Fruit fly (Drosophila melanogaster) whole organism, embryonic: ENCODE data around the gene Dora.

Experiments
- BEAF-32 ChIP-seq: fragments of 200-800 bp; sonication (Bioruptor generic); optimal IDR thresholded peaks from 3 replicates; lab custom pipeline; 2017; ENCODE audit warnings: missing biosample characterization, missing genetic modification characterization, mild to moderate bottlenecking, moderate library complexity, missing genetic modification reagents
- CG11093 ChIP-seq: fragments of 200-800 bp; sonication (Bioruptor generic); IDR thresholded peaks from 3 replicates; pipeline ENCODE4 v1.3.6; 2022; ENCODE audit warnings: missing biosample characterization, missing genetic modification characterization
- CG12071 ChIP-seq: fragments of 200-800 bp; sonication (Bioruptor generic); optimal IDR thresholded peaks from 3 replicates; lab custom pipeline; 2018; ENCODE audit warnings: missing biosample characterization, mild to moderate bottlenecking, missing genetic modification characterization
- CG12104 ChIP-seq: fragments of 200-800 bp; sonication (Bioruptor generic); optimal IDR thresholded peaks from 3 replicates; lab custom pipeline; 2016; ENCODE audit warnings: missing biosample characterization, missing genetic modification characterization
- CG12391 ChIP-seq: fragments of 200-800 bp; sonication (Bioruptor generic); optimal IDR thresholded peaks from 3 replicates; lab custom pipeline; 2018; ENCODE audit warnings: missing biosample characterization, mild to moderate bottlenecking, missing genetic modification characterization, moderate library complexity
- CG14710 ChIP-seq: fragments of 200-800 bp; sonication (Bioruptor generic); optimal IDR thresholded peaks from 3 replicates; lab custom pipeline; 2019; ENCODE audit warnings: missing biosample characterization, mild to moderate bottlenecking, missing genetic modification characterization, moderate library complexity
- CG15696 ChIP-seq: fragments of 200-800 bp; sonication (Bioruptor generic); optimal IDR thresholded peaks from 2 replicates; lab custom pipeline; 2019; ENCODE audit warnings: missing biosample characterization, mild to moderate bottlenecking, missing genetic modification characterization, moderate library complexity
- CG17612 ChIP-seq: fragments of 200-800 bp; sonication (Bioruptor generic); IDR thresholded peaks from 2 replicates; pipeline ENCODE4 v1.3.6; 2022; ENCODE audit warnings: missing biosample characterization, missing genetic modification characterization
- CG17829 ChIP-seq: fragments of 200-800 bp; optimal IDR thresholded peaks from 2 replicates; lab custom pipeline; 2019; ENCODE audit warnings: missing biosample characterization, mild to moderate bottlenecking, missing genetic modification characterization, moderate library complexity
- CG2116 ChIP-seq: fragments of 200-800 bp; sonication (Bioruptor generic); optimal IDR thresholded peaks from 3 replicates; lab custom pipeline; 2018; ENCODE audit warnings: missing biosample characterization, mild to moderate bottlenecking, missing genetic modification characterization
- CG31365 ChIP-seq: fragments of 200-800 bp; sonication (Bioruptor generic); optimal IDR thresholded peaks from 2 replicates; lab custom pipeline; 2018; ENCODE audit warnings: missing biosample characterization, mild to moderate bottlenecking, missing genetic modification characterization
- CG31388 ChIP-seq: fragments of 200-800 bp; sonication (Bioruptor generic); optimal IDR thresholded peaks from 2 replicates; lab custom pipeline; 2016; ENCODE audit warnings: missing biosample characterization, missing genetic modification characterization
- CG32532 ChIP-seq: fragments of 200-800 bp; sonication (Bioruptor generic); IDR thresholded peaks from 2 replicates; pipeline ENCODE4 v1.3.6; 2022; ENCODE audit warnings: missing biosample characterization, missing genetic modification characterization
- CG4360 ChIP-seq: fragments of 200-800 bp; sonication (Bioruptor generic); IDR thresholded peaks from 2 replicates; pipeline ENCODE4 v1.3.6; 2022; ENCODE audit warnings: missing biosample characterization, missing genetic modification characterization
- CG6654 ChIP-seq: fragments of 200-800 bp; sonication (Bioruptor generic); optimal IDR thresholded peaks from 2 replicates; lab custom pipeline; 2017; ENCODE audit warnings: missing biosample characterization, mild to moderate bottlenecking, missing genetic modification characterization
- CG6689 ChIP-seq: fragments of 200-800 bp; sonication (Bioruptor generic); IDR thresholded peaks from 2 replicates; pipeline ENCODE4 v1.3.6; 2022; ENCODE audit warnings: missing biosample characterization, missing genetic modification characterization
- CG7745 ChIP-seq: fragments of 200-800 bp; sonication (Bioruptor generic); optimal IDR thresholded peaks from 2 replicates; lab custom pipeline; 2018; ENCODE audit warnings: missing biosample characterization, mild to moderate bottlenecking, missing genetic modification characterization, moderate library complexity
- CG7786 ChIP-seq: fragments of 200-800 bp; sonication (Bioruptor generic); optimal IDR thresholded peaks from 2 replicates; lab custom pipeline; 2016; ENCODE audit warnings: missing biosample characterization, missing genetic modification characterization
- CG7963 ChIP-seq: fragments of 200-800 bp; sonication (Bioruptor generic); IDR thresholded peaks from 3 replicates; pipeline ENCODE4 v1.3.6; 2022; ENCODE audit warnings: missing biosample characterization, missing genetic modification characterization; ENCODE audit not compliant: partially characterized antibody
- CG8089 ChIP-seq: fragments of 200-800 bp; sonication (Bioruptor generic); optimal IDR thresholded peaks from 3 replicates; lab custom pipeline; 2016; ENCODE audit warnings: missing biosample characterization, missing genetic modification characterization
- CG8924 ChIP-seq: fragments of 200-800 bp; optimal IDR thresholded peaks from 3 replicates; lab custom pipeline; 2019; ENCODE audit warnings: missing biosample characterization, mild to moderate bottlenecking, missing genetic modification characterization, moderate library complexity
- CTCF ChIP-seq: fragments of 200-800 bp; sonication (Bioruptor generic); optimal IDR thresholded peaks from 2 replicates; lab custom pipeline; 2017; ENCODE audit warnings: missing biosample characterization, mild to moderate bottlenecking, missing genetic modification characterization, moderate library complexity
- CoRest ChIP-seq: fragments of 200-800 bp; sonication (Bioruptor generic); optimal IDR thresholded peaks from 3 replicates; lab custom pipeline; 2018; ENCODE audit warnings: missing biosample characterization, mild to moderate bottlenecking, missing genetic modification characterization, moderate library complexity
- CrebB ChIP-seq: fragments of 200-800 bp; sonication (Bioruptor generic); optimal IDR thresholded peaks from 3 replicates; lab custom pipeline; 2018; ENCODE audit warnings: missing biosample characterization, mild to moderate bottlenecking, missing genetic modification characterization
- Dll ChIP-seq: fragments of 200-800 bp; sonication (Bioruptor generic); IDR thresholded peaks from 4 replicates; pipeline ENCODE4 v1.3.6; 2022; ENCODE audit warnings: missing biosample characterization, missing genetic modification characterization; ENCODE audit not compliant: partially characterized antibody
- HmgD ChIP-seq: fragments of 200-800 bp; sonication (Bioruptor generic); optimal IDR thresholded peaks from 3 replicates; lab custom pipeline; 2016; ENCODE audit warnings: missing biosample characterization, missing genetic modification characterization
- Hmr ChIP-seq: fragments of 200-800 bp; sonication (Bioruptor generic); optimal IDR thresholded peaks from 3 replicates; lab custom pipeline; 2017; ENCODE audit warnings: mild to moderate bottlenecking, missing biosample characterization, missing genetic modification reagents, missing genetic modification characterization
- Lpt ChIP-seq: fragments of >200 bp; optimal IDR thresholded peaks from 2 replicates; lab custom pipeline; 2018; ENCODE audit warnings: missing biosample characterization, missing genetic modification characterization
- MBD-R2 ChIP-seq: fragments of 200-800 bp; sonication (Bioruptor generic); IDR thresholded peaks from 2 replicates; pipeline ENCODE4 v1.3.6; 2022; ENCODE audit warnings: missing biosample characterization, missing genetic modification characterization
- Nf-YB ChIP-seq: fragments of 200-800 bp; sonication (Bioruptor generic); optimal IDR thresholded peaks from 3 replicates; lab custom pipeline; 2019; ENCODE audit warnings: missing biosample characterization, mild to moderate bottlenecking, missing genetic modification characterization, moderate library complexity
- Scr ChIP-seq: fragments of 200-800 bp; sonication (Bioruptor generic); IDR thresholded peaks from 2 replicates; pipeline ENCODE4 v1.3.6; 2022; ENCODE audit warnings: missing biosample characterization, missing genetic modification characterization; ENCODE audit not compliant: partially characterized antibody
- Side ChIP-seq: fragments of 200-800 bp; sonication (Bioruptor generic); optimal IDR thresholded peaks from 2 replicates; lab custom pipeline; 2016; ENCODE audit warnings: missing biosample characterization, missing genetic modification characterization
- ab ChIP-seq: fragments of 200-800 bp; sonication (Bioruptor generic); optimal IDR thresholded peaks from 2 replicates; lab custom pipeline; 2016; ENCODE audit warnings: missing biosample characterization, missing genetic modification characterization
- chif ChIP-seq, 2 experiments: fragments of 200-800 bp; sonication (Bioruptor generic); optimal IDR thresholded peaks; 3 replicates each; lab custom pipeline; 2016; ENCODE audit warnings: missing biosample characterization in 2 of 2, missing genetic modification characterization in 2 of 2
- crol ChIP-seq: fragments of 200-800 bp; sonication (Bioruptor generic); IDR thresholded peaks from 2 replicates; pipeline ENCODE4 v1.3.6; 2022; ENCODE audit warnings: missing biosample characterization, missing genetic modification characterization
- dati ChIP-seq: fragments of 200-800 bp; sonication (Bioruptor generic); IDR thresholded peaks from 2 replicates; pipeline ENCODE4 v1.3.6; 2022; ENCODE audit warnings: missing biosample characterization, missing genetic modification characterization
- fd64A ChIP-seq: fragments of 200-800 bp; sonication (Bioruptor generic); optimal IDR thresholded peaks from 3 replicates; lab custom pipeline; 2018; ENCODE audit warnings: missing biosample characterization, mild to moderate bottlenecking, missing genetic modification characterization
- ftz-f1 ChIP-seq: fragments of 200-800 bp; sonication (Bioruptor generic); optimal IDR thresholded peaks from 2 replicates; lab custom pipeline; 2016; ENCODE audit warnings: missing biosample characterization, missing genetic modification characterization
- hb ChIP-seq: fragments of 200-800 bp; sonication (Bioruptor generic); IDR thresholded peaks from 3 replicates; pipeline ENCODE4 v1.3.6; 2022; ENCODE audit warnings: missing biosample characterization, missing genetic modification characterization; ENCODE audit not compliant: partially characterized antibody
- hbn ChIP-seq: fragments of 200-800 bp; sonication (Bioruptor generic); IDR thresholded peaks from 2 replicates; pipeline ENCODE4 v1.3.6; 2022; ENCODE audit warnings: missing biosample characterization, missing genetic modification characterization; ENCODE audit not compliant: partially characterized antibody
- hth ChIP-seq: fragments of >200 bp; optimal IDR thresholded peaks from 2 replicates; lab custom pipeline; 2017; ENCODE audit warnings: inconsistent platforms
- kni ChIP-seq: fragments of 200-800 bp; sonication (Bioruptor generic); optimal IDR thresholded peaks from 3 replicates; lab custom pipeline; 2017; ENCODE audit warnings: mild to moderate bottlenecking, missing biosample characterization, missing genetic modification reagents, missing genetic modification characterization
- lola ChIP-seq, 3 experiments: fragments of >200 bp in 2 of 3; fragments of 200-800 bp in 1 of 3; sonication (Bioruptor generic) in 1 of 3; optimal IDR thresholded peaks; 2 replicates each; lab custom pipeline; 2017 to 2019; ENCODE audit warnings: missing biosample characterization in 3 of 3, missing genetic modification characterization in 3 of 3, mild to moderate bottlenecking in 1 of 3, moderate library complexity in 1 of 3
- mirr ChIP-seq: fragments of 200-800 bp; sonication (Bioruptor generic); optimal IDR thresholded peaks from 3 replicates; lab custom pipeline; 2018; ENCODE audit warnings: missing biosample characterization, mild to moderate bottlenecking, missing genetic modification characterization
- org-1 ChIP-seq: fragments of 200-800 bp; sonication (Bioruptor generic); optimal IDR thresholded peaks from 2 replicates; lab custom pipeline; 2017; ENCODE audit warnings: missing biosample characterization, missing genetic modification characterization
- pnt ChIP-seq: fragments of 200-800 bp; sonication (Bioruptor generic); optimal IDR thresholded peaks from 3 replicates; lab custom pipeline; 2016; ENCODE audit warnings: missing biosample characterization, missing genetic modification characterization
- pros ChIP-seq: fragments of 200-800 bp; sonication (Bioruptor generic); optimal IDR thresholded peaks from 3 replicates; lab custom pipeline; 2019; ENCODE audit warnings: missing biosample characterization, mild to moderate bottlenecking, missing genetic modification characterization, moderate library complexity
- ro ChIP-seq: fragments of 200-800 bp; sonication (Bioruptor generic); IDR thresholded peaks from 2 replicates; pipeline ENCODE4 v1.3.6; 2022; ENCODE audit warnings: missing biosample characterization, missing genetic modification characterization
- sd ChIP-seq: fragments of 200-800 bp; sonication (Bioruptor generic); optimal IDR thresholded peaks from 3 replicates; lab custom pipeline; 2018; ENCODE audit warnings: missing biosample characterization, mild to moderate bottlenecking, missing genetic modification characterization, moderate library complexity
- tna ChIP-seq: fragments of 200-800 bp; sonication (Bioruptor generic); IDR thresholded peaks from 2 replicates; pipeline ENCODE4 v1.3.6; 2022; ENCODE audit warnings: missing biosample characterization, missing genetic modification characterization; ENCODE audit not compliant: partially characterized antibody
- zen2 ChIP-seq: fragments of 200-800 bp; sonication (Bioruptor generic); IDR thresholded peaks from 3 replicates; pipeline ENCODE4 v1.3.6; 2022; ENCODE audit warnings: missing biosample characterization, missing genetic modification characterization; ENCODE audit not compliant: partially characterized antibody
- zf30C ChIP-seq: fragments of 200-800 bp; sonication (Bioruptor generic); optimal IDR thresholded peaks from 3 replicates; lab custom pipeline; 2018; ENCODE audit warnings: missing biosample characterization, mild to moderate bottlenecking, missing genetic modification characterization
- zfh2 ChIP-seq: fragments of 200-800 bp; sonication (Bioruptor generic); optimal IDR thresholded peaks from 2 replicates; lab custom pipeline; 2016; ENCODE audit warnings: missing biosample characterization, missing genetic modification characterization

Gene Dora

DNA sequence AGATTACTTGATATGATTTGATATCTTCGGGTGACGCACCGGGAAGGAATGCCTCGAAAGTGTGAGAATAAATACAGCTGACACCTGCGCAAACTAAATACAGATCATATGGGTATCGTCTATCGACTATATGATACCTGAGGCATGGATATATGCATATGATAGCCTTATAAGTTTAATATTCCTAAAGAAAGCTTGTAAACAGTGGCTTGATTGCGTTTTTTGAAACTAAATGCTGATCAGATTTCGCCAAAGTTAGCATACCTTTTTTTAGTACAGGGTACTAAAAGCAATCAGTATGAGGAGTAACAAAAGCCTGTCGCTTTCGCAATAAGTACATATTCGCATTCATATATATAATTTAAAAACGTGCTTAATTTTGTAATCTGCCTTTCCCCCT lies 29.4 kb upstream of the Dora start (continued):
- TF ChIP-seq CG15696 (tag; lab: Kevin White, UChicago) (no peak), Side (no peak), CG4360 (GFP tag; lab: Robert Waterston, UW) (no peak), CG31365 (no peak), CG6654 (no peak), CG14710 (tag; lab: Kevin White, UChicago) (no peak), CG12104 (GFP tag; lab: Kevin White, UChicago) (no peak), CG7963 (no peak), CrebB (no peak), org-1 (GFP tag; lab: Kevin White, UChicago) (no peak), CG11093 (0 out of 3 replicates have a peak, but pooled peaks have one; percentile 32), Scr (GFP tag; lab: Robert Waterston, UW) (no peak), MBD-R2 (GFP tag; lab: Robert Waterston, UW) (no peak; the same call in 1 of the 2 replicates), pros (GFP tag; lab: Kevin White, UChicago) (no peak), CG12391 (tag; lab: Kevin White, UChicago) (no peak), CG7786 (GFP tag; lab: Kevin White, UChicago) (peak; percentile 9), CTCF (GFP tag; lab: Kevin White, UChicago) (no peak), ab (GFP tag; lab: Kevin White, UChicago) (no peak), dati (GFP tag; lab: Robert Waterston, UW) (no peak), ftz-f1 (GFP tag; lab: Kevin White, UChicago) (no peak), CG32532 (GFP tag; lab: Robert Waterston, UW) (peak; percentile 52), Dll (GFP tag; lab: Robert Waterston, UW) (no peak), CoRest (no peak), CG17612 (GFP tag; lab: Robert Waterston, UW) (no peak), tna (GFP tag; lab: Robert Waterston, UW) (no peak), lola (GFP tag; optimal IDR thresholded peaks at IDR 0.05; lab: Kevin White, UChicago) (no peak), ro (GFP tag; lab: Robert Waterston, UW) (no peak), CG31388 (GFP tag; lab: Kevin White, UChicago) (no peak), HmgD (GFP tag; lab: Kevin White, UChicago) (no peak), pnt (GFP tag; lab: Kevin White, UChicago) (no peak), crol (GFP tag; lab: Robert Waterston, UW) (no peak), mirr (no peak), zfh2 (no peak), Nf-YB (GFP tag; lab: Kevin White, UChicago) (no peak), BEAF-32 (no peak), Lpt (no peak), CG6689 (GFP tag; lab: Robert Waterston, UW) (0 out of 2 replicates have a peak, but pooled peaks have one; percentile 39), CG7745 (tag; lab: Kevin White, UChicago) (no peak), hb (GFP tag; lab: Robert Waterston, UW) (no peak), chif (GFP tag; optimal IDR thresholded peaks at IDR 0.05; lab: Kevin White, UChicago) (no peak)
- TF ChIP-seq, all 482 proteins: peak for 88

DNA sequence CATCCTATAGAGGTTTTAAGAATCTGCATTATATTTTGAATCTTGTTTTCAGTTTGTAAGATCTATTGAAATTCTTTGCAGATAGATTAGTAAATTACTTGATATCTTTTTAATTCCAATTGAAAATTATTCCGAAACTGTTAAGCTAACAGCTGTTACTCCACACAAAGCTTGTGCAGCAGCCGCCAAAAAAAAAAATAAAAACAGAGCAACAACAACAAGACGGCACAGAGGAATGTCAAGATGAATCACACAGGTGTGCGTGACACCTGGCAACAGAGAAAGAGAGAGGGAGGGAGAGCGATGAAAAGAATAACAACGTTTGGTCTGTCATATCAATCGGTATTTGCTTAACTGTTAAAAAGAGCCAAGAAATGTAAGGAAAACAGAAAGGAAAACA lies 28.7 kb upstream of the Dora start:
- TF ChIP-seq CG8089 (GFP tag; lab: Kevin White, UChicago): no peak
- TF ChIP-seq kni (GFP tag; lab: Kevin White, UChicago): peak; percentile 23
- no peak for TF ChIP-seq Hmr (GFP tag; lab: Kevin White, UChicago)
- TF ChIP-seq CG4360 (GFP tag; lab: Robert Waterston, UW): peak; percentile 70
- TF ChIP-seq CG8924 (tag; lab: Kevin White, UChicago): no peak
- no peak for TF ChIP-seq hbn (GFP tag; lab: Robert Waterston, UW)
- TF ChIP-seq CG17829: no peak
- TF ChIP-seq sd: peak; percentile 84
- TF ChIP-seq zf30C (GFP tag; lab: Kevin White, UChicago): no peak
- no peak for TF ChIP-seq zen2
- TF ChIP-seq CG12071 (GFP tag; lab: Kevin White, UChicago): no peak
- TF ChIP-seq CG2116: no peak
- TF ChIP-seq hth (lab: Kevin White, UChicago): no peak
- no peak for TF ChIP-seq fd64A
